Worm (Caenorhabditis elegans) whole organism, L4/young adult: ENCODE data around the gene hum-10.

Experiments
- W03F9.2 ChIP-seq: fragments of 150-350 bp; optimal IDR thresholded peaks from 2 replicates; lab custom pipeline; 2014; ENCODE audit warnings: missing biosample characterization, missing genetic modification characterization
- him-1 ChIP-seq: sonication (generic microtip); optimal IDR thresholded peaks from 2 replicates; lab custom pipeline; 2016; ENCODE audit warnings: missing genotype, missing genetic modification reagents, missing genetic modification characterization, missing compliant biosample characterization

DNA sequence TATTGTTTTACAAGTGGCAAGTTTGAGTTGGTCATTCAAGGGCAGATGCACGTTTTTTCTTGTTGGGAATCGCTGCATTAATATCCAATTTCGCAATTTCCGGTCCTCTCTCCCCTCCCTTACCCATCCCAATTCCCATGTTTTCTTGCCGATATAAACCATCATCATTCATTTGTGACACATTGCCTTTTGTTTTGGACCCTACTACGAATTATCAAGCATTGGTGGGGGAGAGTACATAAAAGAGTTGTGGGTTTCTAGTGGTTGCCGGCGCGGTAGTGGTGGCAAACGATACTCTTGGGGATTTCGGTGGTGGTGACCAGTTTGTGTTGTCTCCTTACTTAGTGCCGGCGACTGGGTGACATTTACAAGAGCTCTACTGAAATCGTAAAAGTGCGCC lies 39.8 kb downstream of the hum-10 start:
- no peak for TF ChIP-seq him-1
- no peak for TF ChIP-seq W03F9.2 (tag; lab: Kevin White, UChicago)
